Fruit fly (Drosophila melanogaster) whole organism, embryonic: ENCODE measurements around the gene CG34126.

ENCODE experiments used
- Awh ChIP-seq: fragments of 200-800 bp; sonication (Bioruptor generic); IDR thresholded peaks from 2 replicates; pipeline ENCODE4, ENCODE4 v1.3.6; 2022; ENCODE audit warnings: missing biosample characterization, missing genetic modification characterization
- C15 ChIP-seq: fragments of 200-800 bp; sonication (Bioruptor generic); IDR thresholded peaks from 3 replicates; pipeline ENCODE4 v1.3.6; 2022; ENCODE audit warnings: missing biosample characterization, missing genetic modification characterization
- CG10462 ChIP-seq: fragments of 200-800 bp; sonication (Bioruptor generic); optimal IDR thresholded peaks from 2 replicates; lab custom pipeline; 2016; ENCODE audit warnings: missing biosample characterization, missing genetic modification characterization
- CG11085 ChIP-seq: fragments of 200-800 bp; sonication (Bioruptor generic); IDR thresholded peaks from 2 replicates; pipeline ENCODE4 v1.3.6; 2022; ENCODE audit warnings: missing biosample characterization, missing genetic modification characterization
- CG11504 ChIP-seq: fragments of 200-800 bp; sonication (Bioruptor generic); optimal IDR thresholded peaks from 3 replicates; lab custom pipeline; 2019; ENCODE audit warnings: missing biosample characterization, mild to moderate bottlenecking, missing genetic modification characterization, moderate library complexity
- CG13424 ChIP-seq: fragments of 200-800 bp; sonication (Bioruptor generic); optimal IDR thresholded peaks from 2 replicates; lab custom pipeline; 2019; ENCODE audit warnings: missing biosample characterization, mild to moderate bottlenecking, missing genetic modification characterization, moderate library complexity
- CG15073 ChIP-seq: fragments of 200-800 bp; sonication (Bioruptor generic); optimal IDR thresholded peaks from 2 replicates; lab custom pipeline; 2016; ENCODE audit warnings: missing biosample characterization, missing genetic modification characterization
- CG15269 ChIP-seq: fragments of 200-800 bp; sonication (Bioruptor generic); optimal IDR thresholded peaks from 2 replicates; lab custom pipeline; 2018; ENCODE audit warnings: missing biosample characterization, mild to moderate bottlenecking, missing genetic modification characterization, moderate library complexity
- CG15696 ChIP-seq: fragments of 200-800 bp; sonication (Bioruptor generic); optimal IDR thresholded peaks from 2 replicates; lab custom pipeline; 2019; ENCODE audit warnings: missing biosample characterization, mild to moderate bottlenecking, missing genetic modification characterization, moderate library complexity
- CG16815 ChIP-seq: fragments of 200-800 bp; sonication (Bioruptor generic); optimal IDR thresholded peaks from 3 replicates; lab custom pipeline; 2017; ENCODE audit warnings: missing biosample characterization, mild to moderate bottlenecking, missing genetic modification characterization
- CG18262 ChIP-seq: fragments of 200-800 bp; optimal IDR thresholded peaks from 3 replicates; lab custom pipeline; 2019; ENCODE audit warnings: missing biosample characterization, mild to moderate bottlenecking, missing genetic modification characterization, moderate library complexity
- CG2120 ChIP-seq: fragments of 200-800 bp; sonication (Bioruptor generic); optimal IDR thresholded peaks from 3 replicates; lab custom pipeline; 2016; ENCODE audit warnings: missing biosample characterization, missing genetic modification characterization
- CG2875 ChIP-seq: fragments of 200-800 bp; sonication (Bioruptor generic); optimal IDR thresholded peaks from 2 replicates; lab custom pipeline; 2017; ENCODE audit warnings: missing biosample characterization, mild to moderate bottlenecking, missing genetic modification characterization, missing genetic modification reagents
- CG33557 ChIP-seq: fragments of 200-800 bp; sonication (Bioruptor generic); optimal IDR thresholded peaks from 2 replicates; lab custom pipeline; 2019; ENCODE audit warnings: missing biosample characterization, mild to moderate bottlenecking, missing genetic modification characterization, moderate library complexity
- CG4424 ChIP-seq: fragments of 200-800 bp; sonication (Bioruptor generic); optimal IDR thresholded peaks from 3 replicates; lab custom pipeline; 2016; ENCODE audit warnings: missing biosample characterization, missing genetic modification characterization
- CG6813 ChIP-seq: fragments of 200-800 bp; sonication (Bioruptor generic); optimal IDR thresholded peaks from 2 replicates; lab custom pipeline; 2017; ENCODE audit warnings: missing biosample characterization, missing genetic modification characterization, mild to moderate bottlenecking, moderate library complexity, missing genetic modification reagents
- CG7556 ChIP-seq: fragments of 200-800 bp; sonication (Bioruptor generic); optimal IDR thresholded peaks from 2 replicates; lab custom pipeline; 2017; ENCODE audit warnings: missing biosample characterization, mild to moderate bottlenecking, missing genetic modification characterization
- CG8359 ChIP-seq: fragments of 200-800 bp; sonication (Bioruptor generic); optimal IDR thresholded peaks from 2 replicates; lab custom pipeline; 2017; ENCODE audit warnings: missing biosample characterization, mild to moderate bottlenecking, missing genetic modification characterization, borderline replicate concordance
- CG9609 ChIP-seq: fragments of 200-800 bp; sonication (Bioruptor generic); optimal IDR thresholded peaks from 3 replicates; lab custom pipeline; 2016; ENCODE audit warnings: missing biosample characterization, missing genetic modification characterization
- CG9727 ChIP-seq: fragments of 200-800 bp; sonication (Bioruptor generic); optimal IDR thresholded peaks from 3 replicates; lab custom pipeline; 2017; ENCODE audit warnings: missing biosample characterization, mild to moderate bottlenecking, missing genetic modification characterization
- Chrac-16 ChIP-seq: fragments of 200-800 bp; sonication (Bioruptor generic); optimal IDR thresholded peaks from 3 replicates; lab custom pipeline; 2016; ENCODE audit warnings: missing biosample characterization, missing genetic modification characterization
- D19B ChIP-seq: fragments of 200-800 bp; sonication (Bioruptor generic); optimal IDR thresholded peaks from 2 replicates; lab custom pipeline; 2017; ENCODE audit warnings: missing biosample characterization, mild to moderate bottlenecking, missing genetic modification characterization
- Doc2 ChIP-seq: fragments of 200-800 bp; sonication (Bioruptor generic); IDR thresholded peaks from 2 replicates; pipeline ENCODE4 v1.3.6; 2022; ENCODE audit warnings: missing biosample characterization, missing genetic modification characterization
- Ets65A ChIP-seq: fragments of 200-800 bp; sonication (Bioruptor generic); peaks from one replicate; lab custom pipeline; 2016; ENCODE audit warnings: missing biosample characterization, missing genetic modification characterization
- Fer2 ChIP-seq: fragments of 200-800 bp; sonication (Bioruptor generic); optimal IDR thresholded peaks from 2 replicates; lab custom pipeline; 2018; ENCODE audit warnings: missing biosample characterization, mild to moderate bottlenecking, missing genetic modification characterization, moderate library complexity
- Hr39 ChIP-seq: fragments of >200 bp; optimal IDR thresholded peaks from 2 replicates; lab custom pipeline; 2017
- MBD-R2 ChIP-seq: fragments of 200-800 bp; sonication (Bioruptor generic); IDR thresholded peaks from 2 replicates; pipeline ENCODE4 v1.3.6; 2022; ENCODE audit warnings: missing biosample characterization, missing genetic modification characterization
- NK7.1 ChIP-seq: fragments of 200-800 bp; sonication (Bioruptor generic); optimal IDR thresholded peaks from 3 replicates; lab custom pipeline; 2016; ENCODE audit warnings: missing biosample characterization, missing genetic modification characterization
- PHDP ChIP-seq: fragments of 200-800 bp; sonication (Bioruptor generic); optimal IDR thresholded peaks from 3 replicates; lab custom pipeline; 2018; ENCODE audit warnings: missing biosample characterization, mild to moderate bottlenecking, missing genetic modification characterization, moderate library complexity
- Xrp1 ChIP-seq: fragments of 200-800 bp; sonication (Bioruptor generic); IDR thresholded peaks from 2 replicates; pipeline ENCODE4 v1.3.6; 2022; ENCODE audit warnings: missing biosample characterization, missing genetic modification characterization
- bsh ChIP-seq, 2 experiments: fragments of 200-800 bp; sonication (Bioruptor generic); optimal IDR thresholded peaks; 2 replicates each; lab custom pipeline; 2017 to 2018; ENCODE audit warnings: mild to moderate bottlenecking in 2 of 2, missing biosample characterization in 2 of 2, missing genetic modification characterization in 2 of 2, moderate library complexity in 1 of 2
- gsb-n ChIP-seq: fragments of 200-800 bp; sonication (Bioruptor generic); optimal IDR thresholded peaks from 3 replicates; lab custom pipeline; 2018; ENCODE audit warnings: missing biosample characterization, mild to moderate bottlenecking, missing genetic modification characterization
- h ChIP-seq: fragments of >200 bp; optimal IDR thresholded peaks from 2 replicates; lab custom pipeline; 2017
- kah ChIP-seq: fragments of 200-800 bp; sonication (Bioruptor generic); optimal IDR thresholded peaks from 2 replicates; lab custom pipeline; 2018; ENCODE audit warnings: missing biosample characterization, mild to moderate bottlenecking, missing genetic modification characterization
- lola ChIP-seq, 3 experiments: fragments of >200 bp in 2 of 3; fragments of 200-800 bp in 1 of 3; sonication (Bioruptor generic) in 1 of 3; optimal IDR thresholded peaks; 2 replicates each; lab custom pipeline; 2017 to 2019; ENCODE audit warnings: missing biosample characterization in 3 of 3, missing genetic modification characterization in 3 of 3, mild to moderate bottlenecking in 1 of 3, moderate library complexity in 1 of 3
- luna ChIP-seq: fragments of 200-800 bp; sonication (Bioruptor generic); optimal IDR thresholded peaks from 2 replicates; lab custom pipeline; 2016; ENCODE audit warnings: missing biosample characterization, missing genetic modification characterization
- mld ChIP-seq: fragments of 200-800 bp; sonication (Bioruptor generic); IDR thresholded peaks from 3 replicates; pipeline ENCODE4 v1.3.6; 2022; ENCODE audit warnings: missing biosample characterization, missing genetic modification characterization; ENCODE audit not compliant: partially characterized antibody
- odd ChIP-seq: fragments of 200-800 bp; sonication (Bioruptor generic); optimal IDR thresholded peaks from 2 replicates; lab custom pipeline; 2017; ENCODE audit warnings: missing biosample characterization, mild to moderate bottlenecking, missing genetic modification characterization
- onecut ChIP-seq: fragments of 200-800 bp; sonication (Bioruptor generic); IDR thresholded peaks from 2 replicates; pipeline ENCODE4 v1.3.6; 2022; ENCODE audit warnings: missing biosample characterization, missing genetic modification characterization
- pfk ChIP-seq: fragments of 200-800 bp; sonication (Bioruptor generic); optimal IDR thresholded peaks from 2 replicates; lab custom pipeline; 2018; ENCODE audit warnings: missing biosample characterization, mild to moderate bottlenecking, missing genetic modification characterization, moderate library complexity
- ro ChIP-seq: fragments of 200-800 bp; sonication (Bioruptor generic); IDR thresholded peaks from 2 replicates; pipeline ENCODE4 v1.3.6; 2022; ENCODE audit warnings: missing biosample characterization, missing genetic modification characterization
- wek ChIP-seq: fragments of 200-800 bp; sonication (Bioruptor generic); optimal IDR thresholded peaks from 3 replicates; lab custom pipeline; 2018; ENCODE audit warnings: missing biosample characterization, mild to moderate bottlenecking, missing genetic modification characterization, moderate library complexity

CG34126 gene

DNA sequence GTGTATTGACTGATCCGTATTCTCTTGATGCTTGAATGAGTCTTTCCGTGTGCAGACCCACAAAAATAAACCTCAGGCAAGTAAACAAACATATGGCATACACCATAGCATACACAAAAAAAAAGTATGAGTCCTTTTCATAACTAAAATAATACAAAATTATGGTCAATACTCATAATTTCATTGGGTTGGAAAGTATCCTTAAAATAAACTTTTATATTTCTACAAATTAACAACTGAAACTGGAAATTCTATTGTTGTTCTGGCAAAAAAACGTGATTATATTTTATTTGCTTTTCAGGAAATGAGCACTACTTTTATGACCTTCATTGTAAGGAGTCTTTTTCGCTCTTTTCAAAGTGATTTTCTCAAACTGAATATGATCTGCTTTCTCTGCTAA, 60.7 kb downstream of the CG34126 start (continued):
- TF ChIP-seq bsh (GFP tag; optimal IDR thresholded peaks at IDR 0.05; lab: Kevin White, UChicago): peak in 1 of 2 experiments; percentile 53
- no peak for TF ChIP-seq CG7556 (GFP tag; lab: Kevin White, UChicago)
- no peak for TF ChIP-seq Chrac-16 (GFP tag; lab: Kevin White, UChicago)
- no peak for TF ChIP-seq h (lab: Kevin White, UChicago)
- no peak for TF ChIP-seq Ets65A (GFP tag; lab: Kevin White, UChicago)
- no peak for TF ChIP-seq CG6813 (GFP tag; lab: Kevin White, UChicago)
- peak; percentile 68 for TF ChIP-seq CG18262 (tag; lab: Kevin White, UChicago)
- TF ChIP-seq CG8359 (GFP tag; lab: Kevin White, UChicago): no peak
- TF ChIP-seq CG13424 (tag; lab: Kevin White, UChicago): peak; percentile 36
- TF ChIP-seq lola (GFP tag; optimal IDR thresholded peaks at IDR 0.05; lab: Kevin White, UChicago): peak in 1 of 3 experiments; percentile 57
- TF ChIP-seq Hr39 (lab: Kevin White, UChicago): no peak
- no peak for TF ChIP-seq C15 (GFP tag; lab: Robert Waterston, UW)
- peak; percentile 55 for TF ChIP-seq CG15696
- TF ChIP-seq CG11504: peak; percentile 49
- no peak for TF ChIP-seq CG4424
- no peak for TF ChIP-seq kah (GFP tag; lab: Kevin White, UChicago)
- peak; percentile 16 for TF ChIP-seq CG2120 (GFP tag; lab: Kevin White, UChicago)
- no peak for TF ChIP-seq CG15073 (GFP tag; lab: Kevin White, UChicago)
- TF ChIP-seq Xrp1 (GFP tag; lab: Robert Waterston, UW): peak; percentile 53; the same call in 1 of the 2 replicates
- no peak for TF ChIP-seq NK7.1 (GFP tag; lab: Kevin White, UChicago)
- TF ChIP-seq mld (GFP tag; lab: Robert Waterston, UW): no peak
- TF ChIP-seq CG9727 (GFP tag; lab: Kevin White, UChicago): peak; percentile 36
- no peak for TF ChIP-seq MBD-R2 (GFP tag; lab: Robert Waterston, UW)
- no peak for TF ChIP-seq wek
- TF ChIP-seq Doc2 (GFP tag; lab: Robert Waterston, UW): no peak
- TF ChIP-seq luna: no peak
- TF ChIP-seq CG15269 (tag; lab: Kevin White, UChicago): peak; percentile 23
- no peak for TF ChIP-seq Awh (GFP tag; lab: Robert Waterston, UW)
- TF ChIP-seq CG2875: no peak
- no peak for TF ChIP-seq CG11085 (GFP tag; lab: Robert Waterston, UW)
- no peak for TF ChIP-seq onecut (GFP tag; lab: Robert Waterston, UW)
- TF ChIP-seq odd: no peak
- TF ChIP-seq gsb-n: no peak
- TF ChIP-seq CG33557 (GFP tag; lab: Kevin White, UChicago): peak; percentile 29
- no peak for TF ChIP-seq ro (GFP tag; lab: Robert Waterston, UW)
- TF ChIP-seq pfk (GFP tag; lab: Kevin White, UChicago): no peak
- no peak for TF ChIP-seq CG10462 (GFP tag; lab: Kevin White, UChicago)
- no peak for TF ChIP-seq CG9609 (GFP tag; lab: Kevin White, UChicago)
- peak; percentile 5 for TF ChIP-seq CG16815 (GFP tag; lab: Kevin White, UChicago)
- TF ChIP-seq Fer2: no peak
- peak; percentile 42 for TF ChIP-seq PHDP (tag; lab: Kevin White, UChicago)
- TF ChIP-seq D19B: no peak
- TF ChIP-seq, all 482 proteins: peak for 66
